Fruit fly (Drosophila melanogaster) whole organism, pupa: ENCODE data around the gene SLC22A.

Source experiments
- CG4496 ChIP-seq: fragments of 200-800 bp; sonication (Bioruptor generic); IDR thresholded peaks from 3 replicates; pipeline ENCODE4 v1.3.6; 2022; ENCODE audit warnings: missing biosample characterization, missing genetic modification characterization
- Pif1A ChIP-seq: fragments of 200-800 bp; sonication (Bioruptor generic); optimal IDR thresholded peaks from 3 replicates; lab custom pipeline; 2016; ENCODE audit warnings: missing biosample characterization, missing genetic modification characterization
- fd96Ca ChIP-seq: fragments of 200-800 bp; sonication (Bioruptor generic); IDR thresholded peaks from 3 replicates; pipeline ENCODE4 v1.3.6; 2022; ENCODE audit warnings: missing biosample characterization, missing genetic modification characterization
- rn ChIP-seq: fragments of 200-800 bp; sonication (Bioruptor generic); IDR thresholded peaks from 2 replicates; pipeline ENCODE4 v1.3.6; 2022; ENCODE audit warnings: missing biosample characterization, missing genetic modification characterization

dm6 chr3L:21896217-21896616 is 38.3 kb upstream of the SLC22A start:
- no peak for TF ChIP-seq Pif1A (GFP tag; lab: Kevin White, UChicago)
- TF ChIP-seq fd96Ca: peak; percentile 50; the same call in 1 of the 3 replicates
- no peak; the same call in 1 of the 2 replicates for TF ChIP-seq rn (GFP tag; lab: Robert Waterston, UW)
- TF ChIP-seq CG4496 (GFP tag; lab: Robert Waterston, UW): peak; percentile 43; the same call in 1 of the 3 replicates
